Worm (Caenorhabditis elegans) whole organism, L3 larva: ENCODE data around the gene T12B5.15.

Source experiments
- R02D3.7 ChIP-seq: fragments of 150-350 bp; optimal IDR thresholded peaks from 2 replicates; lab custom pipeline; 2014; ENCODE audit warnings: missing biosample characterization, missing genetic modification characterization
- ZK546.5 ChIP-seq: sonication (generic microtip); optimal IDR thresholded peaks from 2 replicates; lab custom pipeline; 2017; ENCODE audit warnings: missing biosample characterization, missing genetic modification characterization
- ama-1 ChIP-seq: fragments of 150-350 bp; optimal IDR thresholded peaks from 2 replicates; lab custom pipeline; 2018
- ceh-28 ChIP-seq: fragments of 150-350 bp; optimal IDR thresholded peaks from 2 replicates; lab custom pipeline; 2014; ENCODE audit warnings: missing biosample characterization, missing genetic modification reagents, missing genetic modification characterization
- ceh-82 ChIP-seq: fragments of 150-350 bp; optimal IDR thresholded peaks from 2 replicates; lab custom pipeline; 2014; ENCODE audit warnings: missing biosample characterization, missing genetic modification characterization
- ceh-9 ChIP-seq: sonication (generic microtip); optimal IDR thresholded peaks from 2 replicates; lab custom pipeline; 2018; ENCODE audit warnings: missing biosample characterization, missing genetic modification characterization
- daf-12 ChIP-seq: fragments of 150-350 bp; optimal IDR thresholded peaks from 2 replicates; lab custom pipeline; 2014; ENCODE audit warnings: missing biosample characterization, missing genetic modification reagents, missing genetic modification characterization
- egl-27 ChIP-seq: sonication (generic microtip); optimal IDR thresholded peaks from 4 replicates; lab custom pipeline; 2017; ENCODE audit warnings: missing biosample characterization, missing genetic modification reagents, missing genetic modification characterization
- egl-5 ChIP-seq: fragments of 150-350 bp; optimal IDR thresholded peaks from 2 replicates; lab custom pipeline; 2017; ENCODE audit warnings: missing biosample characterization, missing genetic modification reagents, missing genetic modification characterization, inconsistent platforms
- elt-1 ChIP-seq: fragments of 150-350 bp; optimal IDR thresholded peaks from 2 replicates; lab custom pipeline; 2014; ENCODE audit warnings: missing biosample characterization, missing genetic modification characterization
- elt-2 ChIP-seq: sonication (generic microtip); optimal IDR thresholded peaks from 2 replicates; lab custom pipeline; 2016; ENCODE audit warnings: missing genetic modification reagents, mild to moderate bottlenecking, missing genetic modification characterization, missing compliant biosample characterization
- elt-3 ChIP-seq, 3 experiments: fragments of 150-350 bp in 1 of 3; sonication (generic microtip) in 2 of 3; optimal IDR thresholded peaks; 2 replicates in 2 of 3; 4 replicates in 1 of 3; lab custom pipeline; 2014 to 2017; ENCODE audit warnings: missing biosample characterization in 3 of 3, missing genetic modification characterization in 3 of 3
- fkh-10 ChIP-seq: sonication (generic microtip); optimal IDR thresholded peaks from 2 replicates; lab custom pipeline; 2017; ENCODE audit warnings: missing biosample characterization, missing genetic modification reagents, missing genetic modification characterization
- fkh-2 ChIP-seq: fragments of 150-350 bp; optimal IDR thresholded peaks from 2 replicates; lab custom pipeline; 2014; ENCODE audit warnings: missing biosample characterization, missing genetic modification reagents, missing genetic modification characterization
- fos-1 ChIP-seq: fragments of 150-350 bp; optimal IDR thresholded peaks from 2 replicates; lab custom pipeline; 2014; ENCODE audit warnings: missing biosample characterization, missing genetic modification characterization
- jun-1 ChIP-seq: fragments of 150-350 bp; optimal IDR thresholded peaks from 2 replicates; lab custom pipeline; 2014; ENCODE audit warnings: missing biosample characterization, missing genetic modification reagents, missing genetic modification characterization
- lin-15B ChIP-seq: fragments of 150-350 bp; optimal IDR thresholded peaks from 2 replicates; lab custom pipeline; 2014; ENCODE audit warnings: missing biosample characterization, missing genetic modification characterization
- lin-39 ChIP-seq: fragments of 150-350 bp; optimal IDR thresholded peaks from 2 replicates; lab custom pipeline; 2018; ENCODE audit warnings: missing biosample characterization, missing genetic modification reagents, missing genetic modification characterization
- lsy-12 ChIP-seq: sonication (generic microtip); optimal IDR thresholded peaks from 2 replicates; lab custom pipeline; 2016; ENCODE audit warnings: mild to moderate bottlenecking, missing genetic modification characterization, missing compliant biosample characterization
- mdl-1 ChIP-seq: fragments of 150-350 bp; optimal IDR thresholded peaks from 2 replicates; lab custom pipeline; 2014; ENCODE audit warnings: missing biosample characterization, missing genetic modification characterization
- mml-1 ChIP-seq: fragments of 150-350 bp; sonication (generic microtip); optimal IDR thresholded peaks from 3 replicates; lab custom pipeline; 2014; ENCODE audit warnings: missing biosample characterization, missing genetic modification characterization
- nfya-1 ChIP-seq: sonication (generic microtip); optimal IDR thresholded peaks from 2 replicates; lab custom pipeline; 2017; ENCODE audit warnings: missing genetic modification characterization, mild to moderate bottlenecking, missing compliant biosample characterization, antibody characterized with exemption, moderate library complexity; ENCODE audit not compliant: insufficient read depth
- nhr-11 ChIP-seq: fragments of 150-350 bp; optimal IDR thresholded peaks from 2 replicates; lab custom pipeline; 2014; ENCODE audit warnings: missing biosample characterization, missing genetic modification characterization
- nhr-12 ChIP-seq: fragments of 150-350 bp; optimal IDR thresholded peaks from 2 replicates; lab custom pipeline; 2014; ENCODE audit warnings: missing biosample characterization, missing genetic modification characterization
- nhr-237 ChIP-seq: fragments of 150-350 bp; optimal IDR thresholded peaks from 2 replicates; lab custom pipeline; 2014; ENCODE audit warnings: missing biosample characterization, missing genetic modification characterization
- nhr-67 ChIP-seq: fragments of 150-350 bp; optimal IDR thresholded peaks from 2 replicates; lab custom pipeline; 2014; ENCODE audit warnings: missing biosample characterization, missing genetic modification characterization
- nhr-76 ChIP-seq: fragments of 150-350 bp; sonication (generic microtip); optimal IDR thresholded peaks from 5 replicates; lab custom pipeline; 2014; ENCODE audit warnings: missing biosample characterization, missing genetic modification characterization
- pha-4 ChIP-seq: fragments of 150-350 bp; optimal IDR thresholded peaks from 2 replicates; lab custom pipeline; 2014; ENCODE audit warnings: missing biosample characterization, missing genetic modification reagents, missing genetic modification characterization
- pqm-1 ChIP-seq: fragments of 150-350 bp; optimal IDR thresholded peaks from 2 replicates; lab custom pipeline; 2017; ENCODE audit warnings: missing biosample characterization, missing genetic modification characterization, inconsistent platforms
- snpc-4 ChIP-seq: fragments of 150-350 bp; optimal IDR thresholded peaks from 2 replicates; lab custom pipeline; 2014; ENCODE audit warnings: missing biosample characterization, missing genetic modification characterization
- tbx-2 ChIP-seq: sonication (generic microtip); optimal IDR thresholded peaks from 2 replicates; lab custom pipeline; 2016; ENCODE audit warnings: mild to moderate bottlenecking, missing genetic modification characterization, missing compliant biosample characterization
- unc-62 ChIP-seq: fragments of 150-350 bp; sonication (generic microtip); optimal IDR thresholded peaks from 4 replicates; lab custom pipeline; 2014; ENCODE audit warnings: missing biosample characterization, missing genetic modification reagents, missing genetic modification characterization
- zag-1 ChIP-seq: fragments of 150-350 bp; optimal IDR thresholded peaks from 2 replicates; lab custom pipeline; 2014; ENCODE audit warnings: missing biosample characterization, missing genetic modification characterization
- ztf-11 ChIP-seq: fragments of 150-350 bp; optimal IDR thresholded peaks from 2 replicates; lab custom pipeline; 2014; ENCODE audit warnings: missing biosample characterization, missing genetic modification characterization
- ztf-4 ChIP-seq: fragments of 150-350 bp; optimal IDR thresholded peaks from 2 replicates; lab custom pipeline; 2014; ENCODE audit warnings: missing biosample characterization, missing genetic modification characterization

Gene T12B5.15

DNA sequence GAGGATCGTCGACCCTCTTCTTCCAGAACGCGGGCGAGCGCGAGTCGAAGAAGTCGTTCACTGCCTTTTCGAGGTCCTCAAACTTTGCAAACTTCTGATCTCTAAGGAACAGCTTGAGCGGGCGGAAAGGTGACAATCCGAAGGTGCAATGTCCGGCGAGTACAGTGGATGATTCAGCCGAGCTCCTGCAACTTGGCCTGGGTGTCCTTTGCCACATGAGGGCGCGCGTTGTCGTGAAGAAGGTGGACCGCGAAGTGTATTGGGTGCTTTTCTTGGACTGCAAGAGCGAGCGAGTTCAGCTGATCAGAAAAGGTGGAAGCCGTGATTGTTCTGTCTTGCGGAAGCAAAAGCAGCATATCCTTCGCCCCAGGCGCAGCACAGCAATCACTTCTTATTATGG is 12.5 kb downstream of the T12B5.15 start:
- TF ChIP-seq nfya-1 (tag; lab: Kevin White, UChicago) (no peak), jun-1 (no peak), elt-1 (no peak), nhr-11 (tag; lab: Kevin White, UChicago) (no peak), daf-12 (tag; lab: Kevin White, UChicago) (no peak), snpc-4 (tag; lab: Kevin White, UChicago) (no peak)

DNA sequence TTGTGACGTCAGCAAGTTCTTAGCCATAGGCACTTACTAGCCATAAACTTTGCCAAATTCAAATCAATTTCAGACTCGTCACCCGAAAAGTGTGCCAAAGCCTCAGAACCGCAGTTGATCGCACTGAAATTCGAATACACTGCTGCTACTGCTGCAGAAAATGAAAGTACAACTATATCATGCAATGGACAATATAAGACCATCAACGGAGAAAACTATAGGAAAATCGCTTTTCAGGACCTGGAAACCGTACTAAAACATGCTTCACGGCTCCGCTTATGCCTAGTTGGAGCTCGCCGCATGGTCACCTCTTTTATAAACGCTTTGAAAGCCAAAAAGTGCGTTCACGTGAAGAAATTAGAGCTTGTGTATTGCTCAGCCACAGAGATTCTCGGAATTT is 15.9 kb downstream of the T12B5.15 start, which contains the start of gene fbxa-22:
Gene fbxa-22, plus strand, starts transcription at position 301 of the 400 bp plus-strand sequence.
- TF ChIP-seq ama-1 (no peak), pha-4 (tag; lab: Kevin White, UChicago) (no peak), mml-1 (tag; lab: Kevin White, UChicago) (no peak), ZK546.5 (tag; lab: Kevin White, UChicago) (no peak), ceh-82 (tag; lab: Kevin White, UChicago) (no peak), fkh-10 (GFP tag; lab: Kevin White, UChicago) (no peak), ztf-11 (no peak), nhr-237 (tag; lab: Kevin White, UChicago) (no peak), elt-3 (tag; optimal IDR thresholded peaks at IDR 0.05; lab: Kevin White, UChicago) (no peak), unc-62 (GFP tag; lab: Kevin White, UChicago) (no peak), elt-2 (tag; lab: Kevin White, UChicago) (no peak), nfya-1 (tag; lab: Kevin White, UChicago) (no peak), nhr-12 (tag; lab: Kevin White, UChicago) (no peak), lin-39 (tag; lab: Kevin White, UChicago) (no peak), elt-1 (no peak), fos-1 (tag; lab: Kevin White, UChicago) (no peak), ztf-4 (tag; lab: Kevin White, UChicago) (no peak), jun-1 (no peak)

DNA sequence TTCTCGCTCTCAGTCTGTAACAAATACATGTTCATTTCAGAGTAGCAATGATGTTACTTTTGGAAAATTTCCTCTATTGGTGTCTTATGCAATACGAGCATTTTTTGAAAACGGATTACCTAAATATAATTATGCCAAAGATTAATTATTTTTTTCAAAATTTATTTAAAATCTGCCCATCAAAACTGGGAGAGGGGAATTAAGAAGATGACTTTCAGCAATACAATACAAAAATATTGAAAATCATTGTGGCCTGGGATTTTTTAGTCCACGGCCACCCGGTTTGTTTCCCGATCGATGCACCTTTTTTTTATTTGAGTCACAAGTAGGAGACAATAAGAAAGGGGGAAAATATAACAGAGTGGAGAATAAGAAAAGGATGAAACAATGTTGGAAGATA is 16.5 kb downstream of the T12B5.15 start, which contains the start of gene fbxa-56:
Gene fbxa-56, minus strand, starts transcription at position 101 of the 400 bp plus-strand sequence.
- TF ChIP-seq egl-27 (tag; lab: Kevin White, UChicago) (no peak), elt-1 (no peak), egl-5 (tag; lab: Kevin White, UChicago) (no peak), elt-2 (tag; lab: Kevin White, UChicago) (no peak), nhr-237 (tag; lab: Kevin White, UChicago) (no peak), tbx-2 (tag; lab: Kevin White, UChicago) (no peak)

DNA sequence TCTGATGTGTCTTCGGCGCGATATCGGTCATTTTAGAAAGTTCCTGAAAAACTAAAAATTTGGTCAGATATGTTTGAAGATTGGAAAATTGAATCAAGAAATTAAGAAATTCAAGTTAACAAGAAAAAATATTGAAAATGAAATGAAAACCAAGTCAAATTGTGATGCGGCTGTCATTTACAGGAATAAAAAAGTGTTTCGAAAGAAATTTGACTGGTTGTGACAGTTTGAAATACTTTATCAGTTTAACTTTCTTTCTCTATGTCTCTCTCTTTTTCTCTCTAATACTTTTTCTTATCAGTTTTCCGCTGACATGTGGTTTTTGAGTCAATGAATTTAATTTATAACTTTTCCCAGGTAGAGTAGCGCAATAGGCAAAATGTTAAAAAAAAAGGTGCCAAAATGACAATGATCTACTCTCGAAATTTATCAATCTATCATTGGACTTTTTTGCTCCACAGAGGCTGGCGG is 18.4 kb downstream of the T12B5.15 start, which contains the start of gene fbxa-55:
Gene fbxa-55, minus strand, starts transcription at position 51 of the 471 bp plus-strand sequence.
- TF ChIP-seq pqm-1 (tag; lab: Kevin White, UChicago) (peak; percentile 35), elt-2 (tag; lab: Kevin White, UChicago) (peak; percentile 84), tbx-2 (tag; lab: Kevin White, UChicago) (no peak)

DNA sequence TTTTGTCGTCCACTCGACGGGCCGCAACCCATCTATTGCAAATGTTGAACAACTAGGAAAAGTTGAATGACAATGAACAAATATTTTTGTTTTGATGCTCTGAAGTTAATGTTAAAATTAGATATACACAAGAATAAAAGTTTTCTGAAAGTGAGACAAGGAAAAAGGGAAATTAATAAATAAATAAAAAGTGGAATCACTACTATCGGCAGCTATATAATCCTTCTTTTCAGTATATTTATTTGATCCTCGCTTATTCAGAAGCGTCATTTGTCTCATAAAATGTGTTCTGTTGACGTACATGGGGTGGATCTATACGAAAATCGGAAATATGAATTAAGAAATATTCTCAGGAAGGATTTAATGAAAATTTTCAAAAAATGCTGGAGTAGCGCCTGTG is 28.2 kb downstream of the T12B5.15 start, which contains the start of gene pef-1:
Gene pef-1, minus strand, starts transcription at position 101 of the 400 bp plus-strand sequence.
- no peak for TF ChIP-seq ceh-28 (tag; lab: Kevin White, UChicago)
- no peak for TF ChIP-seq nhr-76
- no peak for TF ChIP-seq nhr-237 (tag; lab: Kevin White, UChicago)
- TF ChIP-seq fkh-2 (tag; lab: Kevin White, UChicago): no peak
- TF ChIP-seq mdl-1: no peak
- TF ChIP-seq nhr-67 (tag; lab: Kevin White, UChicago): no peak
- no peak for TF ChIP-seq egl-27 (tag; lab: Kevin White, UChicago)
- no peak for TF ChIP-seq zag-1
- no peak for TF ChIP-seq R02D3.7 (tag; lab: Kevin White, UChicago)
- TF ChIP-seq fos-1 (tag; lab: Kevin White, UChicago): no peak
- TF ChIP-seq lsy-12: no peak
- TF ChIP-seq snpc-4 (tag; lab: Kevin White, UChicago): no peak
- TF ChIP-seq elt-2 (tag; lab: Kevin White, UChicago): no peak
- TF ChIP-seq lin-15B (tag; lab: Kevin White, UChicago): no peak
- TF ChIP-seq ceh-9: no peak
